Worm (Caenorhabditis elegans): Measurements from ENCODE around the gene F28F8.9.

Gene F28F8.9

ce11 chrV:15551642-15552041 is 26.8 kb downstream of the F28F8.9 start (continued):
- no peak for TF ChIP-seq R02D3.7 (tag; optimal IDR thresholded peaks at IDR 0.05)
- TF ChIP-seq skn-1 (tag; optimal IDR thresholded peaks at IDR 0.05) = no peak
- TF ChIP-seq ceh-28 (tag; optimal IDR thresholded peaks at IDR 0.05) = no peak
- TF ChIP-seq snpc-1.2 (GFP tag; IDR thresholded peaks at IDR 0.05) = peak; percentile 66; the same call in 1 of the 2 replicates
- TF ChIP-seq T20F7.1 (GFP tag; optimal IDR thresholded peaks at IDR 0.05) = no peak
- TF ChIP-seq aha-1 (tag) = peak; percentile 98
- no peak for TF ChIP-seq nhr-10 (tag; optimal IDR thresholded peaks at IDR 0.05)
- TF ChIP-seq Y48G9A.11 (GFP tag; IDR thresholded peaks at IDR 0.05) = peak; percentile 47; the same call in 1 of the 2 replicates
- TF ChIP-seq dpl-1 (GFP tag; optimal IDR thresholded peaks at IDR 0.05) = peak; percentile 10
- peak; percentile 51 to 73; a peak in 1 of 4 replicates for TF ChIP-seq madf-5 (GFP tag; IDR thresholded peaks at IDR 0.05)
- peak; percentile 76 for TF ChIP-seq mdt-29 (GFP tag; IDR thresholded peaks at IDR 0.05)
- peak; percentile 90 for TF ChIP-seq hlh-30 (tag; optimal IDR thresholded peaks at IDR 0.05; ENCODE audit: insufficient read depth)
- no peak for TF ChIP-seq fos-1 (tag; optimal IDR thresholded peaks at IDR 0.05)
- TF ChIP-seq lin-39 (tag; optimal IDR thresholded peaks at IDR 0.05) = no peak
- TF ChIP-seq pqm-1 (tag; optimal IDR thresholded peaks at IDR 0.05) = no peak
- TF ChIP-seq dmd-9 (GFP tag; IDR thresholded peaks at IDR 0.05) = 0 out of 2 replicates have a peak, but pooled peaks have one; percentile 32
- TF ChIP-seq unc-39 (tag; optimal IDR thresholded peaks at IDR 0.05) = no peak
- peak; percentile 26 for TF ChIP-seq nhr-77 (tag; optimal IDR thresholded peaks at IDR 0.05)
- TF ChIP-seq daf-19 (GFP tag; conservative IDR thresholded peaks at IDR 0.05) = no peak
- TF ChIP-seq ztf-7 (tag; optimal IDR thresholded peaks at IDR 0.05) = no peak
- TF ChIP-seq rbr-2 (tag; optimal IDR thresholded peaks at IDR 0.05) = peak; percentile 45
- TF ChIP-seq Y5F2A.4 (GFP tag; optimal IDR thresholded peaks at IDR 0.05) = peak; percentile 47
- TF ChIP-seq php-3 (GFP tag; IDR thresholded peaks at IDR 0.05) = peak; percentile 60
- TF ChIP-seq ceh-62 (tag; optimal IDR thresholded peaks at IDR 0.05) = no peak
- peak in 1 of 2 experiments; percentile 55 for TF ChIP-seq mdl-1 (tag; optimal IDR thresholded peaks at IDR 0.05)
- TF ChIP-seq unc-130 (GFP tag; optimal IDR thresholded peaks at IDR 0.05) = peak; percentile 52
- TF ChIP-seq dve-1 (tag; optimal IDR thresholded peaks at IDR 0.05; ENCODE audit: insufficient read depth) = no peak
- peak; percentile 2 for TF ChIP-seq F49E8.2 (tag; optimal IDR thresholded peaks at IDR 0.05; ENCODE audit: borderline replicate concordance)
- TF ChIP-seq jun-1 (tag; optimal IDR thresholded peaks at IDR 0.05) = no peak
- no peak for TF ChIP-seq mxl-2 (GFP tag; conservative IDR thresholded peaks at IDR 0.05)
- peak; percentile 60; the same call in 1 of the 2 replicates for TF ChIP-seq lin-29 (GFP tag; IDR thresholded peaks at IDR 0.05)
- TF ChIP-seq unc-62 (GFP tag; optimal IDR thresholded peaks at IDR 0.05 in 1 of 2) = no peak
- TF ChIP-seq unc-62 (tag; optimal IDR thresholded peaks at IDR 0.05) = no peak
- TF ChIP-seq hif-1 (tag; optimal IDR thresholded peaks at IDR 0.05) = peak in 1 of 2 experiments; percentile 35
- TF ChIP-seq zfp-3 (GFP tag; conservative IDR thresholded peaks at IDR 0.05) = no peak
- 0 out of 2 replicates have a peak, but pooled peaks have one; percentile 29 for TF ChIP-seq ceh-44 (GFP tag; IDR thresholded peaks at IDR 0.05)
- TF ChIP-seq sdz-12 (GFP tag; optimal IDR thresholded peaks at IDR 0.05) = peak; percentile 73
- TF ChIP-seq egl-27 (tag; optimal IDR thresholded peaks at IDR 0.05) = no peak
- TF ChIP-seq ctbp-1 (GFP tag; IDR thresholded peaks at IDR 0.05) = 0 out of 2 replicates have a peak, but pooled peaks have one; percentile 26
- TF ChIP-seq nhr-111 (GFP tag; optimal IDR thresholded peaks at IDR 0.05) = no peak
- no peak for TF ChIP-seq ztf-11 (tag; optimal IDR thresholded peaks at IDR 0.05)
- peak; percentile 87 for TF ChIP-seq F26F4.8 (GFP tag; conservative IDR thresholded peaks at IDR 0.05)
- no peak for TF ChIP-seq tag-97 (GFP tag; IDR thresholded peaks at IDR 0.05)
- no peak for TF ChIP-seq fkh-10 (GFP tag; optimal IDR thresholded peaks at IDR 0.05)
- TF ChIP-seq ceh-20 (GFP tag; IDR thresholded peaks at IDR 0.05) = no peak
- peak; percentile 89 for TF ChIP-seq lim-7 (GFP tag; IDR thresholded peaks at IDR 0.05)
- 0 out of 2 replicates have a peak, but pooled peaks have one; percentile 54 for TF ChIP-seq F44E2.7 (GFP tag; IDR thresholded peaks at IDR 0.05)
- TF ChIP-seq snpc-4 (tag; optimal IDR thresholded peaks at IDR 0.05) = no peak
- peak; percentile 52 for TF ChIP-seq mes-2 (tag; optimal IDR thresholded peaks at IDR 0.05; ENCODE audit: poor library complexity, severe bottlenecking)
- peak; percentile 81 for TF ChIP-seq tra-1 (GFP tag; IDR thresholded peaks at IDR 0.05)
- TF ChIP-seq ama-1 (optimal IDR thresholded peaks at IDR 0.05) = no peak
- TF ChIP-seq nhr-76 (tag; optimal IDR thresholded peaks at IDR 0.05) = no peak
